Fruit fly (Drosophila melanogaster) whole organism, embryonic: ENCODE measurements around the gene intr.

Experiments used
- Atf6 ChIP-seq: fragments of 200-800 bp; sonication (Bioruptor generic); IDR thresholded peaks from 2 replicates; pipeline ENCODE4 v1.3.6; 2022; ENCODE audit warnings: missing biosample characterization, missing genetic modification characterization
- CG10274 ChIP-seq: fragments of 200-800 bp; sonication (Bioruptor generic); optimal IDR thresholded peaks from 3 replicates; lab custom pipeline; 2017; ENCODE audit warnings: missing biosample characterization, mild to moderate bottlenecking, missing genetic modification characterization
- CG10959 ChIP-seq: fragments of 200-800 bp; sonication (Bioruptor generic); IDR thresholded peaks from 2 replicates; pipeline ENCODE4 v1.3.6; 2022; ENCODE audit warnings: missing biosample characterization, missing genetic modification characterization
- CG11085 ChIP-seq: fragments of 200-800 bp; sonication (Bioruptor generic); IDR thresholded peaks from 2 replicates; pipeline ENCODE4 v1.3.6; 2022; ENCODE audit warnings: missing biosample characterization, missing genetic modification characterization
- CG11456 ChIP-seq: fragments of 200-800 bp; sonication (Bioruptor generic); IDR thresholded peaks from 3 replicates; pipeline ENCODE4 v1.3.6; 2022; ENCODE audit warnings: missing biosample characterization, missing genetic modification characterization
- CG12299 ChIP-seq: fragments of 200-800 bp; sonication (Bioruptor generic); optimal IDR thresholded peaks from 2 replicates; lab custom pipeline; 2018; ENCODE audit warnings: missing biosample characterization, mild to moderate bottlenecking, missing genetic modification characterization
- CG13775 ChIP-seq: fragments of 200-800 bp; sonication (Bioruptor generic); optimal IDR thresholded peaks from 3 replicates; lab custom pipeline; 2017; ENCODE audit warnings: missing biosample characterization, mild to moderate bottlenecking, missing genetic modification characterization
- CG16779 ChIP-seq: fragments of 200-800 bp; sonication (Bioruptor generic); IDR thresholded peaks from 2 replicates; pipeline ENCODE4 v1.3.6; 2022; ENCODE audit warnings: missing biosample characterization, missing genetic modification characterization
- CG17912 ChIP-seq: fragments of 200-800 bp; sonication (Bioruptor generic); optimal IDR thresholded peaks from 2 replicates; lab custom pipeline; 2018; ENCODE audit warnings: missing biosample characterization, mild to moderate bottlenecking, missing genetic modification characterization
- CG2712 ChIP-seq: fragments of 200-800 bp; optimal IDR thresholded peaks from 3 replicates; lab custom pipeline; 2019; ENCODE audit warnings: missing biosample characterization, mild to moderate bottlenecking, missing genetic modification characterization, moderate library complexity
- CG32767 ChIP-seq: fragments of 200-800 bp; sonication (Bioruptor generic); IDR thresholded peaks from 2 replicates; pipeline ENCODE4 v1.3.6; 2022; ENCODE audit warnings: missing biosample characterization, missing genetic modification characterization
- CG32772 ChIP-seq: fragments of 200-800 bp; sonication (Bioruptor generic); IDR thresholded peaks from 2 replicates; pipeline ENCODE4 v1.3.6; 2022; ENCODE audit warnings: missing biosample characterization, missing genetic modification characterization
- CG4282 ChIP-seq: fragments of 200-800 bp; sonication (Bioruptor generic); optimal IDR thresholded peaks from 2 replicates; lab custom pipeline; 2016; ENCODE audit warnings: missing biosample characterization, missing genetic modification characterization
- CG43689 ChIP-seq: fragments of 200-800 bp; sonication (Bioruptor generic); IDR thresholded peaks from 2 replicates; pipeline ENCODE4 v1.3.6; 2022; ENCODE audit warnings: missing biosample characterization, missing genetic modification characterization
- CG4730 ChIP-seq: fragments of 200-800 bp; sonication (Bioruptor generic); IDR thresholded peaks from 2 replicates; pipeline ENCODE4 v1.3.6; 2022; ENCODE audit warnings: missing biosample characterization, missing genetic modification characterization
- CG6254 ChIP-seq: fragments of 200-800 bp; sonication (Bioruptor generic); optimal IDR thresholded peaks from 3 replicates; lab custom pipeline; 2017; ENCODE audit warnings: mild to moderate bottlenecking, missing biosample characterization, missing genetic modification reagents, missing genetic modification characterization
- CG6272 ChIP-seq: fragments of 200-800 bp; sonication (Bioruptor generic); IDR thresholded peaks from 2 replicates; pipeline ENCODE4 v1.3.6; 2022; ENCODE audit warnings: missing biosample characterization, missing genetic modification characterization
- CG6654 ChIP-seq: fragments of 200-800 bp; sonication (Bioruptor generic); optimal IDR thresholded peaks from 2 replicates; lab custom pipeline; 2017; ENCODE audit warnings: missing biosample characterization, mild to moderate bottlenecking, missing genetic modification characterization
- CG8944 ChIP-seq: fragments of 200-800 bp; sonication (Bioruptor generic); optimal IDR thresholded peaks from 3 replicates; lab custom pipeline; 2016; ENCODE audit warnings: missing biosample characterization, missing genetic modification characterization
- Camta ChIP-seq: fragments of 200-800 bp; sonication (Bioruptor generic); optimal IDR thresholded peaks from 2 replicates; lab custom pipeline; 2016; ENCODE audit warnings: missing biosample characterization, missing genetic modification characterization
- Dek ChIP-seq: fragments of 200-800 bp; sonication (Bioruptor generic); optimal IDR thresholded peaks from 3 replicates; lab custom pipeline; 2019; ENCODE audit warnings: missing biosample characterization, mild to moderate bottlenecking, missing genetic modification characterization, moderate library complexity
- Ets65A ChIP-seq: fragments of 200-800 bp; sonication (Bioruptor generic); peaks from one replicate; lab custom pipeline; 2016; ENCODE audit warnings: missing biosample characterization, missing genetic modification characterization
- HLHmδ ChIP-seq: fragments of 200-800 bp; sonication (Bioruptor generic); optimal IDR thresholded peaks from 2 replicates; lab custom pipeline; 2018; ENCODE audit warnings: missing biosample characterization, mild to moderate bottlenecking, missing genetic modification characterization, moderate library complexity
- Lim3 ChIP-seq: fragments of 200-800 bp; sonication (Bioruptor generic); IDR thresholded peaks from 2 replicates; pipeline ENCODE4 v1.3.6; 2022; ENCODE audit warnings: missing biosample characterization, missing genetic modification characterization
- Lpt ChIP-seq: fragments of >200 bp; optimal IDR thresholded peaks from 2 replicates; lab custom pipeline; 2018; ENCODE audit warnings: missing biosample characterization, missing genetic modification characterization
- MBD-R2 ChIP-seq: fragments of 200-800 bp; sonication (Bioruptor generic); IDR thresholded peaks from 2 replicates; pipeline ENCODE4 v1.3.6; 2022; ENCODE audit warnings: missing biosample characterization, missing genetic modification characterization
- Myb ChIP-seq: fragments of 200-800 bp; sonication (Bioruptor generic); optimal IDR thresholded peaks from 2 replicates; lab custom pipeline; 2016; ENCODE audit warnings: missing biosample characterization, missing genetic modification characterization
- Nf-YA ChIP-seq: fragments of 200-800 bp; sonication (Bioruptor generic); IDR thresholded peaks from 2 replicates; pipeline ENCODE4 v1.3.6; 2022; ENCODE audit warnings: missing biosample characterization, missing genetic modification characterization
- Oli ChIP-seq: fragments of 200-800 bp; sonication (Bioruptor generic); optimal IDR thresholded peaks from 2 replicates; lab custom pipeline; 2018; ENCODE audit warnings: missing biosample characterization, mild to moderate bottlenecking, missing genetic modification characterization, moderate library complexity
- Scr ChIP-seq: fragments of 200-800 bp; sonication (Bioruptor generic); IDR thresholded peaks from 2 replicates; pipeline ENCODE4 v1.3.6; 2022; ENCODE audit warnings: missing biosample characterization, missing genetic modification characterization; ENCODE audit not compliant: partially characterized antibody
- Xrp1 ChIP-seq: fragments of 200-800 bp; sonication (Bioruptor generic); IDR thresholded peaks from 2 replicates; pipeline ENCODE4 v1.3.6; 2022; ENCODE audit warnings: missing biosample characterization, missing genetic modification characterization
- YL-1 ChIP-seq: fragments of 200-800 bp; sonication (Bioruptor generic); optimal IDR thresholded peaks from 3 replicates; lab custom pipeline; 2017; ENCODE audit warnings: missing biosample characterization, mild to moderate bottlenecking, missing genetic modification characterization
- bcd ChIP-seq: fragments of 200-800 bp; sonication (Bioruptor generic); optimal IDR thresholded peaks from 2 replicates; lab custom pipeline; 2017; ENCODE audit warnings: missing biosample characterization, mild to moderate bottlenecking, missing genetic modification characterization
- cas ChIP-seq: fragments of 200-800 bp; sonication (Bioruptor generic); IDR thresholded peaks from 2 replicates; pipeline ENCODE4 v1.3.6; 2022; ENCODE audit warnings: missing biosample characterization, missing genetic modification characterization
- crp ChIP-seq, 2 experiments: fragments of 200-800 bp; sonication (Bioruptor generic); optimal IDR thresholded peaks; 2 replicates in 1 of 2; 3 replicates in 1 of 2; lab custom pipeline; 2017; ENCODE audit warnings: missing biosample characterization in 2 of 2, missing genetic modification characterization in 2 of 2, mild to moderate bottlenecking in 1 of 2, moderate library complexity in 1 of 2
- esg ChIP-seq: fragments of 200-800 bp; sonication (Bioruptor generic); conservative IDR thresholded peaks from 2 replicates; pipeline ENCODE4 v1.3.6; 2022; ENCODE audit warnings: missing biosample characterization, missing genetic modification characterization
- eyg ChIP-seq: fragments of 200-800 bp; sonication (Bioruptor generic); optimal IDR thresholded peaks from 3 replicates; lab custom pipeline; 2016; ENCODE audit warnings: missing biosample characterization, missing genetic modification characterization
- fd102C ChIP-seq: fragments of 200-800 bp; sonication (Bioruptor generic); optimal IDR thresholded peaks from 2 replicates; lab custom pipeline; 2018; ENCODE audit warnings: missing biosample characterization, mild to moderate bottlenecking, missing genetic modification characterization, moderate library complexity
- fru ChIP-seq: fragments of >200 bp; optimal IDR thresholded peaks from 2 replicates; lab custom pipeline; 2017
- lab ChIP-seq: fragments of 200-800 bp; sonication (Bioruptor generic); optimal IDR thresholded peaks from 3 replicates; lab custom pipeline; 2017; ENCODE audit warnings: missing biosample characterization, missing genetic modification characterization, mild to moderate bottlenecking, moderate library complexity, missing genetic modification reagents
- lbe ChIP-seq: fragments of 200-800 bp; sonication (Bioruptor generic); optimal IDR thresholded peaks from 2 replicates; lab custom pipeline; 2016; ENCODE audit warnings: missing biosample characterization, mild to moderate bottlenecking, missing genetic modification characterization
- mirr ChIP-seq: fragments of 200-800 bp; sonication (Bioruptor generic); optimal IDR thresholded peaks from 3 replicates; lab custom pipeline; 2018; ENCODE audit warnings: missing biosample characterization, mild to moderate bottlenecking, missing genetic modification characterization
- nerfin-1 ChIP-seq: fragments of 200-800 bp; sonication (Bioruptor generic); optimal IDR thresholded peaks from 3 replicates; lab custom pipeline; 2019; ENCODE audit warnings: missing biosample characterization, mild to moderate bottlenecking, missing genetic modification characterization, moderate library complexity
- pfk ChIP-seq: fragments of 200-800 bp; sonication (Bioruptor generic); optimal IDR thresholded peaks from 2 replicates; lab custom pipeline; 2018; ENCODE audit warnings: missing biosample characterization, mild to moderate bottlenecking, missing genetic modification characterization, moderate library complexity
- pros ChIP-seq: fragments of 200-800 bp; sonication (Bioruptor generic); optimal IDR thresholded peaks from 3 replicates; lab custom pipeline; 2019; ENCODE audit warnings: missing biosample characterization, mild to moderate bottlenecking, missing genetic modification characterization, moderate library complexity
- pzg ChIP-seq: fragments of 200-800 bp; sonication (Bioruptor generic); optimal IDR thresholded peaks from 3 replicates; lab custom pipeline; 2018; ENCODE audit warnings: missing biosample characterization, mild to moderate bottlenecking, missing genetic modification characterization, moderate library complexity
- sim ChIP-seq: fragments of 200-800 bp; sonication (Bioruptor generic); IDR thresholded peaks from 2 replicates; pipeline ENCODE4 v1.3.6; 2022; ENCODE audit warnings: missing biosample characterization, missing genetic modification characterization
- sob ChIP-seq: fragments of 200-800 bp; sonication (Bioruptor generic); IDR thresholded peaks from 2 replicates; pipeline ENCODE4 v1.3.6; 2022; ENCODE audit warnings: missing biosample characterization, missing genetic modification characterization
- stwl ChIP-seq: fragments of 200-800 bp; sonication (Bioruptor generic); optimal IDR thresholded peaks from 3 replicates; lab custom pipeline; 2018; ENCODE audit warnings: missing biosample characterization, mild to moderate bottlenecking, missing genetic modification characterization, moderate library complexity
- trem ChIP-seq: fragments of 200-800 bp; optimal IDR thresholded peaks from 3 replicates; lab custom pipeline; 2019; ENCODE audit warnings: missing biosample characterization, mild to moderate bottlenecking, missing genetic modification characterization, moderate library complexity

Gene intr

DNA sequence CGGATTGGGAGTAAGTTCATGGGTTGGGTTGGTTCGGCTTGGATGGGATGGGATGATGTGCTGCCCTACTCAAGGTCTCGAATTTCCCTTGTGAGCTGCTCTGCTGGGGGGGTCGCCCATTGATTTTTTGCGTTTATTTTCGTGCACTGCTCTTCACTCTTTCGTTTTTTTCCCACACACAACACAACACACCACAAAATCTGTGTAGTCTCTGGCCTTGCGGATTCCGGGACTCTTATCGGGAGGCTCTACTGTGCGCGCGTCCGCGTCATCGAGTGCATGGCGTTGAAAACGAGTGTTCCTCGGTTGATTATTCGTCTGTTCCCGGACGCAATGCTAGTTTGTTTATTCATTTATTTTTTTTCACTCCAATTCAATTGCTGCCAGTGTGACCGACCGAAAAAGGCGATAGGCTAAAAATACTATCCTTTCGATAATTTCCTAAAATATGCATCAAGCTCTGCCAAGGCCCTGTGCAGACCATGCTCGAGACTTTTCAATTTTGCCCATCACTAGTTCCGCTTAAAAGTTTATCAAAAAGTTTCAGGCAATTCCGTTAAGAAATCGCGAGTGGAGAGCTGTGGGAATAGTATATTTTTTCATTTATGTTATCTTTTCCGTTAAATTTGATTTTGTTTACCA lies 41.4 kb downstream of the intr start, which contains the start of gene WASp (continued):
- peak; percentile 40 for TF ChIP-seq nerfin-1 (tag; lab: Kevin White, UChicago)
- TF ChIP-seq pzg = peak; percentile 94
- peak; percentile 22 for TF ChIP-seq mirr (GFP tag; lab: Kevin White, UChicago)
- TF ChIP-seq CG10274 (GFP tag; lab: Kevin White, UChicago) = peak; percentile 15
- TF ChIP-seq Lpt (GFP tag; lab: Kevin White, UChicago) = no peak
- peak in 1 of 2 experiments; percentile 54 for TF ChIP-seq crp (GFP tag; optimal IDR thresholded peaks at IDR 0.05; lab: Kevin White, UChicago)
- peak; percentile 56; the same call in 1 of the 2 replicates for TF ChIP-seq Atf6 (GFP tag; lab: Robert Waterston, UW)
- peak; percentile 99 for TF ChIP-seq Ets65A (GFP tag; lab: Kevin White, UChicago)
- no peak for TF ChIP-seq lbe (GFP tag; lab: Kevin White, UChicago)
- no peak for TF ChIP-seq pros (GFP tag; lab: Kevin White, UChicago)
- TF ChIP-seq CG2712 (tag; lab: Kevin White, UChicago) = peak; percentile 71
- peak; percentile 86 for TF ChIP-seq CG11456 (GFP tag; lab: Robert Waterston, UW)
- no peak for TF ChIP-seq HLHmδ (GFP tag; lab: Kevin White, UChicago)
- TF ChIP-seq Lim3 (GFP tag; lab: Robert Waterston, UW) = no peak
- TF ChIP-seq CG6254 (GFP tag; lab: Kevin White, UChicago) = no peak
- peak; percentile 56 for TF ChIP-seq CG4282 (GFP tag; lab: Kevin White, UChicago)
- TF ChIP-seq cas (GFP tag; lab: Robert Waterston, UW) = peak; percentile 57; the same call in 1 of the 2 replicates
- TF ChIP-seq CG32772 (GFP tag; lab: Robert Waterston, UW) = peak; percentile 84
- peak; percentile 77 for TF ChIP-seq MBD-R2
- TF ChIP-seq Oli (tag; lab: Kevin White, UChicago) = peak; percentile 47
- peak; percentile 89 for TF ChIP-seq YL-1 (GFP tag; lab: Kevin White, UChicago)
- 0 out of 2 replicates have a peak, but pooled peaks have one; percentile 26 for TF ChIP-seq sim (GFP tag; lab: Robert Waterston, UW)
- peak; percentile 79 for TF ChIP-seq CG13775
- peak; percentile 50 for TF ChIP-seq CG4730 (GFP tag; lab: Robert Waterston, UW)
- TF ChIP-seq stwl (tag; lab: Kevin White, UChicago) = peak; percentile 94
- peak; percentile 78 for TF ChIP-seq CG17912 (GFP tag; lab: Kevin White, UChicago)
- TF ChIP-seq esg (GFP tag; lab: Robert Waterston, UW) = no peak
- peak; percentile 72 for TF ChIP-seq Dek
- peak; percentile 64 for TF ChIP-seq Scr (GFP tag; lab: Robert Waterston, UW)
- peak; percentile 20; the same call in 1 of the 2 replicates for TF ChIP-seq Xrp1
- peak; percentile 49 for TF ChIP-seq CG8944 (GFP tag; lab: Kevin White, UChicago)
- peak; percentile 47 for TF ChIP-seq eyg
- no peak for TF ChIP-seq CG16779 (GFP tag; lab: Robert Waterston, UW)
- TF ChIP-seq CG32767 (GFP tag; lab: Robert Waterston, UW) = 0 out of 2 replicates have a peak, but pooled peaks have one; percentile 27
- TF ChIP-seq CG6272 (GFP tag; lab: Robert Waterston, UW) = 0 out of 2 replicates have a peak, but pooled peaks have one; percentile 15
- no peak for TF ChIP-seq fru
- peak; percentile 33; the same call in 1 of the 2 replicates for TF ChIP-seq CG11085 (GFP tag; lab: Robert Waterston, UW)
- peak; percentile 49 for TF ChIP-seq fd102C (GFP tag; lab: Kevin White, UChicago)
- TF ChIP-seq sob (GFP tag; lab: Robert Waterston, UW) = peak; percentile 81
- peak; percentile 70 for TF ChIP-seq trem (tag; lab: Kevin White, UChicago)
- TF ChIP-seq CG10959 = no peak
- peak; percentile 8 for TF ChIP-seq CG6654 (GFP tag; lab: Kevin White, UChicago)
- TF ChIP-seq Nf-YA (GFP tag; lab: Robert Waterston, UW) = peak; percentile 46; the same call in 1 of the 2 replicates
- peak; percentile 91 for TF ChIP-seq Myb
- TF ChIP-seq CG43689 = no peak; the same call in 1 of the 2 replicates
- TF ChIP-seq bcd (GFP tag; lab: Kevin White, UChicago) = peak; percentile 80
- peak; percentile 81 for TF ChIP-seq lab (GFP tag; lab: Kevin White, UChicago)
- TF ChIP-seq pfk (GFP tag; lab: Kevin White, UChicago) = peak; percentile 14
- TF ChIP-seq Camta (GFP tag; lab: Kevin White, UChicago) = peak; percentile 77
- TF ChIP-seq CG12299 (tag; lab: Kevin White, UChicago) = peak; percentile 39
